Fruit fly (Drosophila melanogaster): ENCODE results near the gene Trpml.

- TF ChIP-seq crol (GFP tag; IDR thresholded peaks at IDR 0.05) (peak; percentile 83), CG16863 (GFP tag; optimal IDR thresholded peaks at IDR 0.05) (no peak), lbe (GFP tag; optimal IDR thresholded peaks at IDR 0.05) (no peak), lov (optimal IDR thresholded peaks at IDR 0.05) (no peak), lov (GFP tag; IDR thresholded peaks at IDR 0.05) (no peak), D19A (tag; optimal IDR thresholded peaks at IDR 0.05) (no peak), tll (GFP tag; optimal IDR thresholded peaks at IDR 0.05) (no peak), Hr39 (optimal IDR thresholded peaks at IDR 0.05) (no peak)
Measured at dm6 chr3L:19698651-19699050, 19.5 kb downstream of the Trpml start.

Measured in whole organism, embryonic.